Worm (Caenorhabditis elegans): ENCODE measurements around the gene ZK418.7.

ZK418.7 gene

DNA sequence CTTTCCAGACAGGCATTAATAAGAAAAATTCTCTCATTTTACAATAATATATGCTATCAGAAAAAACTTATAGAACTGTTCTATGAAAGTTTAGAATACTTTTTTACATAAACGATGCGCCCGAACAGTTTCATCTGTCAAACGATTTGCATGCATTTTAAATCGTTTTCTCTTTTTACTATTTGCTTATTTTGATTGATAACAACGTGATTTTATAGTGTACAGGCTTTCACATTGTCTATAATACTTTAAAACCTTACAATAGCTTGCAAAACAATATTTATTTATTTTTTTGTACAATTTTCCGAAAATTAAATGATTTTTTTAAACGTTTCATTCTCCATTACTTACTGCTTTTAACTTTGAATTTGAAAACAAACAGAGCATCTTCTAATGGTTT lies 34.9 kb downstream of the ZK418.7 start, which contains the start of gene R01H2.7:
TSS of gene R01H2.7 (minus strand) at position 101 of the 400 bp plus-strand sequence.
- no peak for TF ChIP-seq nhr-28 (tag; optimal IDR thresholded peaks at IDR 0.05)
- no peak for TF ChIP-seq unc-98 (GFP tag; IDR thresholded peaks at IDR 0.05)
- no peak for TF ChIP-seq hlh-17 (GFP tag; optimal IDR thresholded peaks at IDR 0.05; ENCODE audit: borderline replicate concordance)
- no peak for TF ChIP-seq C16A3.4 (tag; optimal IDR thresholded peaks at IDR 0.05)
- no peak for TF ChIP-seq lin-14 (GFP tag; optimal IDR thresholded peaks at IDR 0.05)
- no peak for TF ChIP-seq nhr-47 (tag; optimal IDR thresholded peaks at IDR 0.05)
- TF ChIP-seq mab-9 (GFP tag; IDR thresholded peaks at IDR 0.05), result no peak
- no peak for TF ChIP-seq zag-1 (tag; optimal IDR thresholded peaks at IDR 0.05)
- no peak for TF ChIP-seq fos-1 (tag; optimal IDR thresholded peaks at IDR 0.05)
- no peak for TF ChIP-seq xbp-1 (tag; optimal IDR thresholded peaks at IDR 0.05)

- TF ChIP-seq Y116A8C.19 (tag; optimal IDR thresholded peaks at IDR 0.05; ENCODE audit: borderline replicate concordance) (no peak), efl-1 (optimal IDR thresholded peaks at IDR 0.05) (peak; percentile 19 to 92), efl-1 (GFP tag; optimal IDR thresholded peaks at IDR 0.05 in 1 of 2) (peak; percentile 59 to 91), dpl-1 (GFP tag; optimal IDR thresholded peaks at IDR 0.05) (peak in 2 of 3 experiments; percentile 14 to 33), blmp-1 (tag; optimal IDR thresholded peaks at IDR 0.05) (peak; percentile 45), ceh-82 (tag; optimal IDR thresholded peaks at IDR 0.05) (no peak)
Measured at ce11 chrIII:7034252-7035223, 46.1 kb downstream of the ZK418.7 start.

- TF ChIP-seq ceh-63 (GFP tag; optimal IDR thresholded peaks at IDR 0.05) (no peak), snu-23 (GFP tag; optimal IDR thresholded peaks at IDR 0.05) (peak; percentile 15), pax-3 (tag; optimal IDR thresholded peaks at IDR 0.05) (no peak), efl-1 (optimal IDR thresholded peaks at IDR 0.05) (no peak), efl-1 (GFP tag; optimal IDR thresholded peaks at IDR 0.05 in 1 of 2) (peak in 1 of 2 experiments; percentile 55), mep-1 (tag; optimal IDR thresholded peaks at IDR 0.05) (peak; percentile 12), lin-35 (GFP tag; optimal IDR thresholded peaks at IDR 0.05) (peak in 1 of 2 experiments; percentile 2), blmp-1 (tag; optimal IDR thresholded peaks at IDR 0.05) (peak; percentile 26), grh-1 (GFP tag; IDR thresholded peaks at IDR 0.05) (0 out of 2 replicates have a peak, but pooled peaks have one; percentile 13), lin-14 (GFP tag; optimal IDR thresholded peaks at IDR 0.05) (peak; percentile 16)
Measured at ce11 chrIII:7032070-7032469, 48.5 kb downstream of the ZK418.7 start.

DNA sequence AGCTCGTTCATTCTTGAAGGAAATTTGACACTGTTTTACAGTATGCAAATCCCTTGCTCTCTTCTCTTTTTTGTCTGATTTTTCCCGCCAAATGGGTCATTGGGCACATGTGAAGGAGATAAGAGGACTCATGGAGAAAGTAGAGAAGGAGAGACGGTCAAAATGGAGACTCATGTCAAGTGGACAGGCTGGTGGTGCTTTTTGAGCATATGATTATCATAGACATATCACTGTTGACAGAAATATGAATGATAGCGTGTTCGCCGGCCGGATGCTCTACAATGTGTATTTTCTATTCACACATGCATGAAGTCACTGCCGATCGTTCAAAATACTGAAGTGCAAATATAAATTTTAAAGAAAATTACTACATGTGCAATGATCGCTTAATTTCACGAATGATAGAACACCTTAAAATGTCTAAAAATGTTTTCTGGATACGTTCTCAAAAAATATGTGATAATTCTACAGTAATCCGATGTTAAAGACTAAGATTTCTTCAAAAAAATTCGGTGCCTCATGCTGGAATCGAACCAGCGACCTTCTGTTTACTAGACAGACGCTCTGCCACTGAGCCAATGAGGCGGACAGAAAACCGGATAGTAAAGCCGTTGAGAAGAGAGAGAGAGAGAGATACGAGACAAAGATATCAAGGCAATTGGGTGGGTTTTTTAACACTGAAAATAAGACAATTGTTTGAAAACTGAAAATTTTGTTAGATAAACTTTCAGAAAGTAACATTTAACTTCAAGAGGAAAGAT lies 50.4 kb downstream of the ZK418.7 start:
- no peak for TF ChIP-seq unc-98 (GFP tag; IDR thresholded peaks at IDR 0.05)
- TF ChIP-seq mab-9 (GFP tag; IDR thresholded peaks at IDR 0.05), result no peak
- no peak for TF ChIP-seq ama-1 (optimal IDR thresholded peaks at IDR 0.05)
- TF ChIP-seq nhr-19 (GFP tag; conservative IDR thresholded peaks at IDR 0.05), result peak; percentile 59
- TF ChIP-seq zip-4 (GFP tag; optimal IDR thresholded peaks at IDR 0.05), result no peak
- TF ChIP-seq skn-1 (tag; optimal IDR thresholded peaks at IDR 0.05), result peak; percentile 15
- TF ChIP-seq elt-3 (tag; optimal IDR thresholded peaks at IDR 0.05), result peak in 1 of 6 experiments; percentile 1
- TF ChIP-seq tbx-2 (tag; optimal IDR thresholded peaks at IDR 0.05), result no peak
- TF ChIP-seq egl-27 (tag; optimal IDR thresholded peaks at IDR 0.05), result no peak
- no peak for TF ChIP-seq vab-15 (tag; optimal IDR thresholded peaks at IDR 0.05)
- TF ChIP-seq fkh-8 (tag; optimal IDR thresholded peaks at IDR 0.05), result peak; percentile 51
- no peak for TF ChIP-seq jun-1 (tag; optimal IDR thresholded peaks at IDR 0.05)
- TF ChIP-seq elt-2 (tag; optimal IDR thresholded peaks at IDR 0.05), result peak; percentile 21
- TF ChIP-seq ces-1 (GFP tag; optimal IDR thresholded peaks at IDR 0.05), result no peak
- no peak for TF ChIP-seq efl-3 (GFP tag; optimal IDR thresholded peaks at IDR 0.05)
- no peak for TF ChIP-seq nhr-237 (tag; optimal IDR thresholded peaks at IDR 0.05)
- TF ChIP-seq nhr-76 (tag; optimal IDR thresholded peaks at IDR 0.05), result no peak
- peak; percentile 49 for TF ChIP-seq rnt-1 (tag; optimal IDR thresholded peaks at IDR 0.05)
- TF ChIP-seq lir-3 (tag; optimal IDR thresholded peaks at IDR 0.05; ENCODE audit: poor library complexity), result no peak
- TF ChIP-seq sox-4 (tag; optimal IDR thresholded peaks at IDR 0.05), result no peak
- no peak for TF ChIP-seq ceh-63 (GFP tag; optimal IDR thresholded peaks at IDR 0.05)
- no peak for TF ChIP-seq sptf-1 (tag; optimal IDR thresholded peaks at IDR 0.05)
- TF ChIP-seq aha-1 (tag; optimal IDR thresholded peaks at IDR 0.05), result no peak
- no peak for TF ChIP-seq unc-86 (tag; optimal IDR thresholded peaks at IDR 0.05)
- TF ChIP-seq nhr-85 (tag), result no peak
